Fruit fly (Drosophila melanogaster): ENCODE measurements around the gene RpLP0.

The RpLP0 gene

dm6 chr3L:22078063-22078462 is 2.4 kb downstream of the RpLP0 start (continued):
- TF ChIP-seq CG9609 (GFP tag; optimal IDR thresholded peaks at IDR 0.05) (peak; percentile 42), CG13775 (GFP tag; optimal IDR thresholded peaks at IDR 0.05) (peak; percentile 67), CTCF (GFP tag; optimal IDR thresholded peaks at IDR 0.05) (no peak), NC2β (GFP tag; optimal IDR thresholded peaks at IDR 0.05) (peak; percentile 43), CG17359 (tag; optimal IDR thresholded peaks at IDR 0.05) (peak; percentile 53), chinmo (GFP tag; IDR thresholded peaks at IDR 0.05; ENCODE audit: partially characterized antibody) (no peak), CG32772 (GFP tag; IDR thresholded peaks at IDR 0.05) (no peak), pros (GFP tag; optimal IDR thresholded peaks at IDR 0.05) (no peak), grau (tag; optimal IDR thresholded peaks at IDR 0.05) (peak; percentile 66), CG6654 (GFP tag; optimal IDR thresholded peaks at IDR 0.05) (no peak), CkIIα-i1 (GFP tag; IDR thresholded peaks at IDR 0.05) (no peak), kay (GFP tag; optimal IDR thresholded peaks at IDR 0.05) (peak; percentile 0), zfh1 (GFP tag; IDR thresholded peaks at IDR 0.05) (peak; percentile 62; the same call in 1 of the 3 replicates), Eip74EF (GFP tag; optimal IDR thresholded peaks at IDR 0.05) (no peak), lmd (GFP tag; IDR thresholded peaks at IDR 0.05) (peak; percentile 65), eve (GFP tag; optimal IDR thresholded peaks at IDR 0.05) (no peak), CG7839 (tag; optimal IDR thresholded peaks at IDR 0.05) (peak; percentile 55), E2f1 (GFP tag; IDR thresholded peaks at IDR 0.05) (no peak), CG33213 (GFP tag; optimal IDR thresholded peaks at IDR 0.05) (peak; percentile 44), peb (GFP tag; IDR thresholded peaks at IDR 0.05) (no peak), Ssrp (tag; optimal IDR thresholded peaks at IDR 0.05) (peak; percentile 39), Fer1 (GFP tag; optimal IDR thresholded peaks at IDR 0.05) (peak; percentile 47), ab (GFP tag; optimal IDR thresholded peaks at IDR 0.05) (no peak), sob (GFP tag; IDR thresholded peaks at IDR 0.05) (peak; percentile 75), pzg (GFP tag; optimal IDR thresholded peaks at IDR 0.05) (peak; percentile 0), Nf-YA (GFP tag; IDR thresholded peaks at IDR 0.05) (0 out of 2 replicates have a peak, but pooled peaks have one; percentile 19), bbx (GFP tag; IDR thresholded peaks at IDR 0.05; ENCODE audit: partially characterized antibody) (peak; percentile 69), Six4 (GFP tag; optimal IDR thresholded peaks at IDR 0.05) (peak; percentile 5), B-H1 (GFP tag; IDR thresholded peaks at IDR 0.05) (no peak; the same call in 2 of the 3 replicates), slou (GFP tag; optimal IDR thresholded peaks at IDR 0.05) (no peak), Scr (GFP tag; IDR thresholded peaks at IDR 0.05; ENCODE audit: partially characterized antibody) (peak; percentile 90), salm (tag; optimal IDR thresholded peaks at IDR 0.05) (no peak), Trl (optimal IDR thresholded peaks at IDR 0.05) (no peak), Trl (GFP tag; optimal IDR thresholded peaks at IDR 0.05) (peak; percentile 49), CG10274 (GFP tag; optimal IDR thresholded peaks at IDR 0.05) (no peak), CG6689 (GFP tag; IDR thresholded peaks at IDR 0.05) (peak; percentile 55), Dip2 (GFP tag; IDR thresholded peaks at IDR 0.05) (no peak), ham (GFP tag; IDR thresholded peaks at IDR 0.05) (no peak), onecut (GFP tag; IDR thresholded peaks at IDR 0.05) (peak; percentile 31), Pdp1 (GFP tag; optimal IDR thresholded peaks at IDR 0.05) (peak; percentile 50 to 57), ac (GFP tag; optimal IDR thresholded peaks at IDR 0.05) (peak; percentile 19), CG6272 (GFP tag; IDR thresholded peaks at IDR 0.05) (0 out of 2 replicates have a peak, but pooled peaks have one; percentile 22), CG34224 (GFP tag; IDR thresholded peaks at IDR 0.05; ENCODE audit: partially characterized antibody) (peak; percentile 85), C15 (GFP tag; IDR thresholded peaks at IDR 0.05) (no peak), HmgZ (tag; optimal IDR thresholded peaks at IDR 0.05) (peak; percentile 41), Ravus (GFP tag; IDR thresholded peaks at IDR 0.05) (no peak), Hand (GFP tag; optimal IDR thresholded peaks at IDR 0.05) (no peak), crp (GFP tag; optimal IDR thresholded peaks at IDR 0.05) (no peak), CG4854 (GFP tag; optimal IDR thresholded peaks at IDR 0.05) (no peak), CG1647 (GFP tag; optimal IDR thresholded peaks at IDR 0.05) (no peak), zfh2 (GFP tag; optimal IDR thresholded peaks at IDR 0.05) (peak; percentile 64), CG17385 (GFP tag; optimal IDR thresholded peaks at IDR 0.05) (peak; percentile 46)
